Fruit fly (Drosophila melanogaster): ENCODE measurements around the gene CG13073.

DNA sequence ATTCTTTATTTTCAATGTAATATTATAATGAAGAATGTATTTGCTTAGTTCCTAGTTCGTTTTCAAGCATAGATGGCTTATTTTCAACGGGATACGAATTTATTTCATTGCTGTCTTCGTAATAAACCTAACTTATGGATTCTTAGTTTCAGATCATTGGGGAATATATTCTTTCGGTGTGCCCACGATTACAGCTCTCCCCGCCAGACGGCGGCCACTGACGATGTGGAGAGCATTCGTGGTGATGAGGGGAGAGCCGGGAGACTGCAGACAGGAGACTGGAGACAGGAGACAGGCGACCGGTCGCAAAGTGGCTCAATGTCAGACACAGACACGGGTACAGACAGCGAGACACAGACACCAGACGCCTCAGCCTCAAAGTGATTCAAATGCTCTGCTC lies 39.8 kb downstream of the CG13073 start:
- TF ChIP-seq CTCF (optimal IDR thresholded peaks at IDR 0.05) (no peak), CG8478 (optimal IDR thresholded peaks at IDR 0.05) (no peak)

Data from S2 (cell line).